Fruit fly (Drosophila melanogaster): Measurements from ENCODE around the gene CG31200.

The CG31200 gene

DNA sequence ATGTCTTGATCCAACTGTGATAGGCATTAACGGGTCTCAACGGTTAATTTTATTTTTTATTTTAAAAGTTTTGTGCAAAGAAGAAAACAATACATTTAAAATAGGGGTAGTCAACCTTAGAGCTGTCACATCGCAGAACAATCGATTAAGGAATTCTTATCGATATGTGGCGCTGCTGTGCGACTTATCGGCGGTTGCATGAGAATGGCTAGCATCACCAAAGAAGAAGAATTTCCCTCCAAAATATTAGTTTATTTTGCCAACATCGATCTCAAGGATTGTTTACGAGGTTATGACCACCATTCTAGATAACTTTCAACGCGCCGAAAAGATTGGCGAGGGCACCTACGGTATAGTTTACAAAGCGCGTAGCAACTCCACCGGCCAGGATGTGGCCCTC, 9.7 kb downstream of the CG31200 start, which contains the start of gene Cdk2 (continued):
- TF ChIP-seq slp2 (GFP tag; optimal IDR thresholded peaks at IDR 0.05) (no peak), Lhr (GFP tag; optimal IDR thresholded peaks at IDR 0.05) (no peak), ERR (GFP tag; optimal IDR thresholded peaks at IDR 0.05) (no peak), CG12769 (tag; optimal IDR thresholded peaks at IDR 0.05) (no peak), CG15269 (tag; optimal IDR thresholded peaks at IDR 0.05) (no peak)

DNA sequence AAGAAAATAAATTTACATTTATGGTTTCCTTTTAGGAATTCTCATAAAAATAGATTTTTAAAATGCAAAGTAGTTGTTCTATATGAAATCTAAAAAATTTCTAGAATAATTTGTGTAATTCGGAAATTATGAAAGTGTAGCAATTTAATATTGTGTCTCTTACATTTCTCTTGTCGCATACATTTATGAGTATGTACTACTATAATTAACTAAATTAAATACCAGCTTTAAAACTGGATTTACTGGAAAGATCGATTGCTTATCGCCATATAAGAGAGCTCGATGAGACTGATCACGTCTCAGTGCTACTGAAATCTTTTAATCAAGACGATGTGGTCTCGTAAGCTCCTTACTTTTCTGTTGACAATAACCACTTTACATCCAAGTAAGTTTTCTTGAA, 13.8 kb downstream of the CG31200 start, which contains the start of gene CG31205:
Gene CG31205 (plus strand): TSS at position 301 of the 400 bp plus-strand sequence.
- TF ChIP-seq CG4360 (GFP tag; IDR thresholded peaks at IDR 0.05), result no peak
- no peak for TF ChIP-seq CG1529 (GFP tag; optimal IDR thresholded peaks at IDR 0.05)
- no peak for TF ChIP-seq chif (GFP tag; optimal IDR thresholded peaks at IDR 0.05)
- no peak for TF ChIP-seq Doc3 (GFP tag; IDR thresholded peaks at IDR 0.05; ENCODE audit: partially characterized antibody)
- no peak for TF ChIP-seq CG8388 (GFP tag; optimal IDR thresholded peaks at IDR 0.05)
- no peak for TF ChIP-seq CG4730 (GFP tag; IDR thresholded peaks at IDR 0.05)
- TF ChIP-seq B-H2 (GFP tag; optimal IDR thresholded peaks at IDR 0.05), result no peak
- no peak for TF ChIP-seq CG10209 (GFP tag; optimal IDR thresholded peaks at IDR 0.05)
- no peak for TF ChIP-seq ttk (GFP tag; IDR thresholded peaks at IDR 0.05)
- no peak for TF ChIP-seq crc (GFP tag; optimal IDR thresholded peaks at IDR 0.05)
- TF ChIP-seq CG10543 (GFP tag; optimal IDR thresholded peaks at IDR 0.05), result no peak
- TF ChIP-seq gsb-n (tag; optimal IDR thresholded peaks at IDR 0.05), result no peak
- TF ChIP-seq CG14667 (GFP tag; IDR thresholded peaks at IDR 0.05), result no peak

dm6 chr3R:20723491-20723890, 21.6 kb downstream of the CG31200 start:
- no peak for TF ChIP-seq Opbp (GFP tag; IDR thresholded peaks at IDR 0.05; ENCODE audit: partially characterized antibody)
- no peak for TF ChIP-seq CG15479 (GFP tag; optimal IDR thresholded peaks at IDR 0.05)
- TF ChIP-seq Sox100B (GFP tag; optimal IDR thresholded peaks at IDR 0.05), result no peak
- TF ChIP-seq CG17361 (GFP tag; IDR thresholded peaks at IDR 0.05), result no peak
- no peak for TF ChIP-seq Chrac-16 (GFP tag; optimal IDR thresholded peaks at IDR 0.05)
- TF ChIP-seq CG13894 (tag; optimal IDR thresholded peaks at IDR 0.05), result peak; percentile 86
- peak; percentile 37 for TF ChIP-seq Ets65A (GFP tag)

DNA sequence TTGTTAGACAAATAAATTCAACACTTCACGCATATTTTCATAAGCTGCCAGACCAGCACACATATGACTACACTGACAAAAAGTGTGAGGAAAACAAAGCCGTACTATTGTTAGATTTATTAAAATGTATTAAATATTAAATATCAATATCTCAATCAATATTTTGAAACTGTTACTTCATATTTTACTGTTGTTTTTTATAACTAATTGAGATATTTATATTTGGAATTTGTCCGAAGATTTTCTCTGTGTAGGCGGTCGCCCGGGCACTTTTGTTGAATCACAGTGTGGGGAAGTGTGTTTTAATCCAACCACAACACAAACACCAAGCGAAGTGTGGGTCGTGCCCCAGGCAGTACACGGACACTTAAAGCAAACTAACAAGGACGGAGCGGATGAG, 25.9 kb downstream of the CG31200 start:
- TF ChIP-seq Ptx1 (GFP tag; IDR thresholded peaks at IDR 0.05) (0 out of 2 replicates have a peak, but pooled peaks have one; percentile 13), Myb (GFP tag; optimal IDR thresholded peaks at IDR 0.05) (no peak), CG7556 (GFP tag; optimal IDR thresholded peaks at IDR 0.05) (peak; percentile 44), gem (tag; optimal IDR thresholded peaks at IDR 0.05) (peak; percentile 43), CG30431 (GFP tag; optimal IDR thresholded peaks at IDR 0.05) (no peak), Atf6 (GFP tag; IDR thresholded peaks at IDR 0.05) (no peak), Fer3 (tag; optimal IDR thresholded peaks at IDR 0.05) (peak; percentile 11), CG2678 (tag; optimal IDR thresholded peaks at IDR 0.05) (peak; percentile 51), unpg (GFP tag; optimal IDR thresholded peaks at IDR 0.05) (no peak), cwo (GFP tag; optimal IDR thresholded peaks at IDR 0.05) (peak; percentile 1), CG13296 (GFP tag; optimal IDR thresholded peaks at IDR 0.05) (peak; percentile 12), Hr51 (GFP tag; optimal IDR thresholded peaks at IDR 0.05) (peak in 1 of 2 experiments; percentile 30), dmrt99B (tag; optimal IDR thresholded peaks at IDR 0.05) (peak; percentile 34), CG3281 (GFP tag; optimal IDR thresholded peaks at IDR 0.05) (peak; percentile 31), D (optimal IDR thresholded peaks at IDR 0.05) (no peak), D (GFP tag; optimal IDR thresholded peaks at IDR 0.05) (no peak), CG6654 (GFP tag; optimal IDR thresholded peaks at IDR 0.05) (no peak), Usf (GFP tag; optimal IDR thresholded peaks at IDR 0.05) (no peak), caup (GFP tag; optimal IDR thresholded peaks at IDR 0.05; ENCODE audit: severe bottlenecking) (peak; percentile 45), slbo (GFP tag; IDR thresholded peaks at IDR 0.05) (0 out of 2 replicates have a peak, but pooled peaks have one; percentile 16), zf30C (GFP tag; optimal IDR thresholded peaks at IDR 0.05) (no peak), vvl (GFP tag; IDR thresholded peaks at IDR 0.05) (0 out of 2 replicates have a peak, but pooled peaks have one; percentile 13)
